Worm (Caenorhabditis elegans) whole organism, L3 larva: ENCODE measurements around the gene R10F2.4.

Experiments
- elt-3 ChIP-seq, 3 experiments: fragments of 150-350 bp in 1 of 3; sonication (generic microtip) in 2 of 3; optimal IDR thresholded peaks; 2 replicates in 2 of 3; 4 replicates in 1 of 3; lab custom pipeline; 2014 to 2017; ENCODE audit warnings: missing biosample characterization in 3 of 3, missing genetic modification characterization in 3 of 3
- fos-1 ChIP-seq: fragments of 150-350 bp; optimal IDR thresholded peaks from 2 replicates; lab custom pipeline; 2014; ENCODE audit warnings: missing biosample characterization, missing genetic modification characterization
- nhr-11 ChIP-seq: fragments of 150-350 bp; optimal IDR thresholded peaks from 2 replicates; lab custom pipeline; 2014; ENCODE audit warnings: missing biosample characterization, missing genetic modification characterization
- nhr-25 ChIP-seq: sonication (generic microtip); optimal IDR thresholded peaks from 2 replicates; lab custom pipeline; 2017; ENCODE audit warnings: missing biosample characterization, missing genetic modification characterization
- unc-39 ChIP-seq: sonication (generic microtip); optimal IDR thresholded peaks from 4 replicates; lab custom pipeline; 2017; ENCODE audit warnings: missing biosample characterization, missing genetic modification characterization

DNA sequence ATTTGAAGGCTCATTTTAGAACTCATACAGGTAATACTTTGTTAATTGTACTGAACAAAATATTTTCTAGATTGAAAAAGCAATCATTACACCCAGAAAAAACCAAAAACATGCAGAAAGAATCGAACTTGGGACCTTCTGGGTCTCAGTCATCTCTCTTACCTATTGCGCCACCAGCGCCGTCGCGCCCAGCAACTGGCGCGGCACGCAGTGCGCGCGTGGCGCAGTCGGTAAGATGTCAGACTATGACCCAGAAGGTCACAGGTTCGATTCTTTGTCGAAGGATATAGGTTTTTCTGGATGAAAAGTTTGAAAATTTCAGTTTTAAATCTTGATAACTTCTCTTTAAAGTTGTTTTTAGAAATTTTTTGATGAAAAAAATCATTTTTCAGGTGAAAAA lies 43.2 kb downstream of the R10F2.4 start:
- no peak for TF ChIP-seq unc-39
- TF ChIP-seq fos-1 (tag; lab: Kevin White, UChicago): no peak
- TF ChIP-seq nhr-11 (tag; lab: Kevin White, UChicago): no peak
- TF ChIP-seq nhr-25 (tag; lab: Kevin White, UChicago): no peak
- TF ChIP-seq elt-3 (tag; optimal IDR thresholded peaks at IDR 0.05; lab: Kevin White, UChicago): no peak
